Worm (Caenorhabditis elegans) whole organism, young adult: ENCODE results near the gene F42A9.9.

Source experiments
- F10E7.11 ChIP-seq: sonication (generic microtip); optimal IDR thresholded peaks from 2 replicates; lab custom pipeline; 2017; ENCODE audit warnings: mild to moderate bottlenecking, missing genetic modification characterization, moderate library complexity, missing compliant biosample characterization
- Y67H2A.10 ChIP-seq: fragments of 200-800 bp; sonication (Bioruptor generic); conservative IDR thresholded peaks from 2 replicates; pipeline ENCODE4 v1.3.6; 2022; ENCODE audit warnings: missing genetic modification reagents, missing genetic modification characterization, missing compliant biosample characterization
- ceh-100 ChIP-seq: fragments of 200-800 bp; sonication (Bioruptor generic); IDR thresholded peaks from 2 replicates; pipeline ENCODE4 v1.3.6; 2022; ENCODE audit warnings: missing genetic modification reagents, missing genetic modification characterization, missing compliant biosample characterization
- pha-4 ChIP-seq: fragments of 150-350 bp; sonication (generic microtip); optimal IDR thresholded peaks from 2 replicates; lab custom pipeline; 2014; ENCODE audit warnings: missing biosample characterization, missing genetic modification reagents, missing genetic modification characterization

ce11 chrIV:8648502-8648901 lies 9.8 kb upstream of the F42A9.9 start, which contains the start of gene cyp-33E1:
- TF ChIP-seq ceh-100 (GFP tag; lab: Robert Waterston, UW) (no peak), F10E7.11 (no peak), Y67H2A.10 (GFP tag; lab: Robert Waterston, UW) (no peak), pha-4 (tag; lab: Kevin White, UChicago) (no peak)
